Fruit fly (Drosophila melanogaster): ENCODE data around the gene CG18557.

Gene CG18557

dm6 chr2L:2882968-2883702 is 37.6 kb upstream of the CG18557 start:
- no peak for TF ChIP-seq pan (optimal IDR thresholded peaks at IDR 0.05)
- TF ChIP-seq psq (optimal IDR thresholded peaks at IDR 0.05): no peak
- TF ChIP-seq Dll (optimal IDR thresholded peaks at IDR 0.05): no peak
- TF ChIP-seq CG8478 (optimal IDR thresholded peaks at IDR 0.05): no peak
- TF ChIP-seq usp (GFP tag; optimal IDR thresholded peaks at IDR 0.05): no peak
- no peak for TF ChIP-seq EcR (GFP tag; optimal IDR thresholded peaks at IDR 0.05)

dm6 chr2L:2878859-2879258 is 33.3 kb upstream of the CG18557 start, which contains the start of gene RabGGTb:
Gene RabGGTb, plus strand, starts transcription at chr2L:2879112.
- TF ChIP-seq psq (optimal IDR thresholded peaks at IDR 0.05): no peak
- no peak for TF ChIP-seq EcR (GFP tag; optimal IDR thresholded peaks at IDR 0.05)
- no peak for TF ChIP-seq usp (GFP tag; optimal IDR thresholded peaks at IDR 0.05)
- no peak for TF ChIP-seq pan (optimal IDR thresholded peaks at IDR 0.05)
- no peak for TF ChIP-seq CG8478 (optimal IDR thresholded peaks at IDR 0.05)
- no peak for TF ChIP-seq Dll (optimal IDR thresholded peaks at IDR 0.05)

- TF ChIP-seq EcR (GFP tag; optimal IDR thresholded peaks at IDR 0.05) (no peak), pan (optimal IDR thresholded peaks at IDR 0.05) (no peak), Dll (optimal IDR thresholded peaks at IDR 0.05) (no peak), CG8478 (optimal IDR thresholded peaks at IDR 0.05) (no peak), psq (optimal IDR thresholded peaks at IDR 0.05) (no peak), usp (GFP tag; optimal IDR thresholded peaks at IDR 0.05) (no peak)
These were observed 32.7 kb upstream of the CG18557 start, which contains the start of the genes Prx6a and Sbat for dm6 chr2L:2878188-2878587. Gene Prx6a, minus strand, starts transcription at chr2L:2878232. Gene Sbat, plus strand, starts transcription at chr2L:2878344.

- TF ChIP-seq Dll (optimal IDR thresholded peaks at IDR 0.05) (no peak), psq (optimal IDR thresholded peaks at IDR 0.05) (no peak), EcR (GFP tag; optimal IDR thresholded peaks at IDR 0.05) (no peak), usp (GFP tag; optimal IDR thresholded peaks at IDR 0.05) (no peak), pan (optimal IDR thresholded peaks at IDR 0.05) (no peak), CG8478 (optimal IDR thresholded peaks at IDR 0.05) (no peak)
These were observed 29.1 kb upstream of the CG18557 start, which contains the start of gene CG8814 for dm6 chr2L:2874542-2875194. Gene CG8814, plus strand, starts transcription at chr2L:2874890.

dm6 chr2L:2874185-2874541 is 28.6 kb upstream of the CG18557 start, which contains the start of gene Ifrd1:
Gene Ifrd1, minus strand, starts transcription at chr2L:2874489.
- TF ChIP-seq Dll (optimal IDR thresholded peaks at IDR 0.05): no peak
- TF ChIP-seq CG8478 (optimal IDR thresholded peaks at IDR 0.05): no peak
- no peak for TF ChIP-seq pan (optimal IDR thresholded peaks at IDR 0.05)
- no peak for TF ChIP-seq usp (GFP tag; optimal IDR thresholded peaks at IDR 0.05)
- TF ChIP-seq EcR (GFP tag; optimal IDR thresholded peaks at IDR 0.05): no peak
- no peak for TF ChIP-seq psq (optimal IDR thresholded peaks at IDR 0.05)

- TF ChIP-seq psq (optimal IDR thresholded peaks at IDR 0.05) (no peak), Dll (optimal IDR thresholded peaks at IDR 0.05) (no peak), CG8478 (optimal IDR thresholded peaks at IDR 0.05) (no peak), usp (GFP tag; optimal IDR thresholded peaks at IDR 0.05) (no peak), EcR (GFP tag; optimal IDR thresholded peaks at IDR 0.05) (no peak), pan (optimal IDR thresholded peaks at IDR 0.05) (no peak)
These were observed 28.2 kb upstream of the CG18557 start for dm6 chr2L:2873729-2874127.

dm6 chr2L:2872968-2873728 is 27.6 kb upstream of the CG18557 start:
- no peak for TF ChIP-seq pan (optimal IDR thresholded peaks at IDR 0.05)
- no peak for TF ChIP-seq Dll (optimal IDR thresholded peaks at IDR 0.05)
- no peak for TF ChIP-seq EcR (GFP tag; optimal IDR thresholded peaks at IDR 0.05)
- TF ChIP-seq psq (optimal IDR thresholded peaks at IDR 0.05): no peak
- no peak for TF ChIP-seq CG8478 (optimal IDR thresholded peaks at IDR 0.05)
- TF ChIP-seq usp (GFP tag; optimal IDR thresholded peaks at IDR 0.05): no peak

- TF ChIP-seq CG8478 (optimal IDR thresholded peaks at IDR 0.05) (no peak), pan (optimal IDR thresholded peaks at IDR 0.05) (no peak), psq (optimal IDR thresholded peaks at IDR 0.05) (no peak), usp (GFP tag; optimal IDR thresholded peaks at IDR 0.05) (no peak), Dll (optimal IDR thresholded peaks at IDR 0.05) (no peak), EcR (GFP tag; optimal IDR thresholded peaks at IDR 0.05) (no peak)
These were observed 26.9 kb upstream of the CG18557 start for dm6 chr2L:2872309-2872932.

- no peak for TF ChIP-seq usp (GFP tag; optimal IDR thresholded peaks at IDR 0.05)
- no peak for TF ChIP-seq psq (optimal IDR thresholded peaks at IDR 0.05)
- no peak for TF ChIP-seq pan (optimal IDR thresholded peaks at IDR 0.05)
- no peak for TF ChIP-seq CG8478 (optimal IDR thresholded peaks at IDR 0.05)
- no peak for TF ChIP-seq EcR (GFP tag; optimal IDR thresholded peaks at IDR 0.05)
- TF ChIP-seq Dll (optimal IDR thresholded peaks at IDR 0.05): no peak
These were observed 23.6 kb upstream of the CG18557 start, which contains the start of gene CG8813 for dm6 chr2L:2869008-2869702. Gene CG8813, plus strand, starts transcription at chr2L:2869652.

- no peak for TF ChIP-seq CG8478 (optimal IDR thresholded peaks at IDR 0.05)
These were observed 20.2 kb upstream of the CG18557 start for dm6 chr2L:2865560-2866309.
